Fruit fly (Drosophila melanogaster) whole organism, embryonic: ENCODE data around the gene Scgbeta.
A peak's percentile ranks its signal among the peaks of the same experiment; 100 is the strongest.

Source experiments
- CG10209 ChIP-seq: fragments of 200-800 bp; sonication (Bioruptor generic); optimal IDR thresholded peaks from 3 replicates; lab custom pipeline; 2017; ENCODE audit warnings: missing biosample characterization, mild to moderate bottlenecking, missing genetic modification characterization, missing genetic modification reagents
- CG13123 ChIP-seq: fragments of 200-800 bp; sonication (Bioruptor generic); optimal IDR thresholded peaks from 2 replicates; lab custom pipeline; 2016; ENCODE audit warnings: missing biosample characterization, missing genetic modification characterization
- CG13287 ChIP-seq: fragments of 200-800 bp; sonication (Bioruptor generic); IDR thresholded peaks from 2 replicates; pipeline ENCODE4 v1.3.6; 2022; ENCODE audit warnings: missing biosample characterization, missing genetic modification characterization; ENCODE audit not compliant: partially characterized antibody
- CG13775 ChIP-seq: fragments of 200-800 bp; sonication (Bioruptor generic); optimal IDR thresholded peaks from 3 replicates; lab custom pipeline; 2017; ENCODE audit warnings: missing biosample characterization, mild to moderate bottlenecking, missing genetic modification characterization
- CG14965 ChIP-seq: fragments of 200-800 bp; sonication (Bioruptor generic); optimal IDR thresholded peaks from 2 replicates; lab custom pipeline; 2016; ENCODE audit warnings: missing biosample characterization, missing genetic modification characterization, borderline replicate concordance
- CG15073 ChIP-seq: fragments of 200-800 bp; sonication (Bioruptor generic); optimal IDR thresholded peaks from 2 replicates; lab custom pipeline; 2016; ENCODE audit warnings: missing biosample characterization, missing genetic modification characterization
- CG1529 ChIP-seq: fragments of 200-800 bp; sonication (Bioruptor generic); optimal IDR thresholded peaks from 3 replicates; lab custom pipeline; 2018; ENCODE audit warnings: missing biosample characterization, missing genetic modification characterization
- CG1603 ChIP-seq: fragments of 200-800 bp; sonication (Bioruptor generic); optimal IDR thresholded peaks from 2 replicates; lab custom pipeline; 2019; ENCODE audit warnings: missing biosample characterization, mild to moderate bottlenecking, missing genetic modification characterization, moderate library complexity
- CG2875 ChIP-seq: fragments of 200-800 bp; sonication (Bioruptor generic); optimal IDR thresholded peaks from 2 replicates; lab custom pipeline; 2017; ENCODE audit warnings: missing biosample characterization, mild to moderate bottlenecking, missing genetic modification characterization, missing genetic modification reagents
- CG3065 ChIP-seq: fragments of 200-800 bp; sonication (Bioruptor generic); optimal IDR thresholded peaks from 2 replicates; lab custom pipeline; 2016; ENCODE audit warnings: missing biosample characterization, missing genetic modification characterization
- CG31388 ChIP-seq: fragments of 200-800 bp; sonication (Bioruptor generic); optimal IDR thresholded peaks from 2 replicates; lab custom pipeline; 2016; ENCODE audit warnings: missing biosample characterization, missing genetic modification characterization
- CG33213 ChIP-seq: fragments of 200-800 bp; sonication (Bioruptor generic); optimal IDR thresholded peaks from 3 replicates; lab custom pipeline; 2016; ENCODE audit warnings: missing biosample characterization, missing genetic modification characterization
- CG7963 ChIP-seq: fragments of 200-800 bp; sonication (Bioruptor generic); IDR thresholded peaks from 3 replicates; pipeline ENCODE4 v1.3.6; 2022; ENCODE audit warnings: missing biosample characterization, missing genetic modification characterization; ENCODE audit not compliant: partially characterized antibody
- CG7987 ChIP-seq: fragments of 200-800 bp; sonication (Bioruptor generic); optimal IDR thresholded peaks from 2 replicates; lab custom pipeline; 2018; ENCODE audit warnings: missing biosample characterization, mild to moderate bottlenecking, missing genetic modification characterization, moderate library complexity
- Deaf1 ChIP-seq: fragments of 200-800 bp; optimal IDR thresholded peaks from 3 replicates; lab custom pipeline; 2019; ENCODE audit warnings: missing biosample characterization, mild to moderate bottlenecking, missing genetic modification characterization, moderate library complexity
- Doc3 ChIP-seq: fragments of 200-800 bp; sonication (Bioruptor generic); IDR thresholded peaks from 3 replicates; pipeline ENCODE4 v1.3.6; 2022; ENCODE audit warnings: missing biosample characterization, missing genetic modification characterization; ENCODE audit not compliant: partially characterized antibody
- Gug ChIP-seq: fragments of 200-800 bp; sonication (Bioruptor generic); IDR thresholded peaks from 4 replicates; pipeline ENCODE4 v1.3.6; 2022; ENCODE audit warnings: missing biosample characterization, missing genetic modification characterization
- HLH54F ChIP-seq: fragments of 200-800 bp; sonication (Bioruptor generic); optimal IDR thresholded peaks from 3 replicates; lab custom pipeline; 2016; ENCODE audit warnings: missing biosample characterization, missing genetic modification characterization
- Hr51 ChIP-seq, 2 experiments: fragments of 200-800 bp; sonication (Bioruptor generic); optimal IDR thresholded peaks; 2 replicates in 1 of 2; 3 replicates in 1 of 2; lab custom pipeline; 2016 to 2018; ENCODE audit warnings: missing biosample characterization in 2 of 2, missing genetic modification characterization in 2 of 2, mild to moderate bottlenecking in 1 of 2, moderate library complexity in 1 of 2
- Lhr ChIP-seq: fragments of 200-800 bp; sonication (Bioruptor generic); optimal IDR thresholded peaks from 3 replicates; lab custom pipeline; 2017; ENCODE audit warnings: mild to moderate bottlenecking, missing biosample characterization, missing genetic modification reagents, missing genetic modification characterization
- Lpt ChIP-seq: fragments of >200 bp; optimal IDR thresholded peaks from 2 replicates; lab custom pipeline; 2018; ENCODE audit warnings: missing biosample characterization, missing genetic modification characterization
- MESR4 ChIP-seq: fragments of 200-800 bp; sonication (Bioruptor generic); optimal IDR thresholded peaks from 2 replicates; lab custom pipeline; 2018; ENCODE audit warnings: missing biosample characterization, mild to moderate bottlenecking, missing genetic modification characterization, moderate library complexity
- Mrtf ChIP-seq: fragments of 200-800 bp; sonication (Bioruptor generic); IDR thresholded peaks from 3 replicates; pipeline ENCODE4 v1.3.6; 2022; ENCODE audit warnings: missing biosample characterization, missing genetic modification characterization
- NFAT ChIP-seq: fragments of 200-800 bp; sonication (Bioruptor generic); IDR thresholded peaks from 2 replicates; pipeline ENCODE4 v1.3.6; 2022; ENCODE audit warnings: missing biosample characterization, missing genetic modification characterization
- Rx ChIP-seq: fragments of 200-800 bp; sonication (Bioruptor generic); IDR thresholded peaks from 2 replicates; pipeline ENCODE4 v1.3.6; 2022; ENCODE audit warnings: missing biosample characterization, missing genetic modification characterization
- Sin3A ChIP-seq: fragments of >200 bp; optimal IDR thresholded peaks from 2 replicates; lab custom pipeline; 2018
- Sox100B ChIP-seq: fragments of 200-800 bp; sonication (Bioruptor generic); optimal IDR thresholded peaks from 3 replicates; lab custom pipeline; 2018; ENCODE audit warnings: missing biosample characterization, mild to moderate bottlenecking, missing genetic modification characterization
- ab ChIP-seq: fragments of 200-800 bp; sonication (Bioruptor generic); optimal IDR thresholded peaks from 2 replicates; lab custom pipeline; 2016; ENCODE audit warnings: missing biosample characterization, missing genetic modification characterization
- abd-A ChIP-seq: fragments of 200-800 bp; sonication (Bioruptor generic); optimal IDR thresholded peaks from 3 replicates; lab custom pipeline; 2019; ENCODE audit warnings: missing biosample characterization, mild to moderate bottlenecking, missing genetic modification characterization, moderate library complexity
- aop ChIP-seq: fragments of 200-800 bp; sonication (Bioruptor generic); IDR thresholded peaks from 2 replicates; pipeline ENCODE4 v1.3.6; 2022; ENCODE audit warnings: missing biosample characterization, missing genetic modification characterization
- bsh ChIP-seq, 2 experiments: fragments of 200-800 bp; sonication (Bioruptor generic); optimal IDR thresholded peaks; 2 replicates each; lab custom pipeline; 2017 to 2018; ENCODE audit warnings: mild to moderate bottlenecking in 2 of 2, missing biosample characterization in 2 of 2, missing genetic modification characterization in 2 of 2, moderate library complexity in 1 of 2
- ci ChIP-seq: fragments of 200-800 bp; sonication (Bioruptor generic); IDR thresholded peaks from 3 replicates; pipeline ENCODE4 v1.3.6; 2022; ENCODE audit warnings: missing biosample characterization, missing genetic modification characterization
- danr ChIP-seq: fragments of 200-800 bp; sonication (Bioruptor generic); IDR thresholded peaks from 2 replicates; pipeline ENCODE4 v1.3.6; 2022; ENCODE audit warnings: missing biosample characterization, missing genetic modification characterization
- fd3F ChIP-seq: fragments of 200-800 bp; sonication (Bioruptor generic); optimal IDR thresholded peaks from 2 replicates; lab custom pipeline; 2018; ENCODE audit warnings: missing biosample characterization, mild to moderate bottlenecking, missing genetic modification characterization, moderate library complexity
- hth ChIP-seq: fragments of >200 bp; optimal IDR thresholded peaks from 2 replicates; lab custom pipeline; 2017; ENCODE audit warnings: inconsistent platforms
- ind ChIP-seq: fragments of 200-800 bp; sonication (Bioruptor generic); optimal IDR thresholded peaks from 3 replicates; lab custom pipeline; 2016; ENCODE audit warnings: missing biosample characterization, missing genetic modification characterization
- lov ChIP-seq, 2 experiments: fragments of 200-800 bp in 1 of 2; fragments of >200 bp in 1 of 2; sonication (Bioruptor generic) in 1 of 2; IDR thresholded peaks in 1 of 2; optimal IDR thresholded peaks in 1 of 2; 2 replicates in 1 of 2; 3 replicates in 1 of 2; pipeline versions ENCODE4 v1.3.6 to Lab custom; 2017 to 2022; ENCODE audit warnings: missing biosample characterization in 1 of 2, missing genetic modification characterization in 1 of 2
- mld ChIP-seq: fragments of 200-800 bp; sonication (Bioruptor generic); IDR thresholded peaks from 3 replicates; pipeline ENCODE4 v1.3.6; 2022; ENCODE audit warnings: missing biosample characterization, missing genetic modification characterization; ENCODE audit not compliant: partially characterized antibody
- otp ChIP-seq: fragments of 200-800 bp; sonication (Bioruptor generic); IDR thresholded peaks from 3 replicates; pipeline ENCODE4, ENCODE4 v1.3.6; 2022; ENCODE audit warnings: missing biosample characterization, missing genetic modification characterization
- pfk ChIP-seq: fragments of 200-800 bp; sonication (Bioruptor generic); optimal IDR thresholded peaks from 2 replicates; lab custom pipeline; 2018; ENCODE audit warnings: missing biosample characterization, mild to moderate bottlenecking, missing genetic modification characterization, moderate library complexity
- repo ChIP-seq: fragments of 200-800 bp; sonication (Bioruptor generic); optimal IDR thresholded peaks from 2 replicates; lab custom pipeline; 2016; ENCODE audit warnings: missing biosample characterization, missing genetic modification characterization
- rib ChIP-seq: fragments of 200-800 bp; sonication (Bioruptor generic); IDR thresholded peaks from 2 replicates; pipeline ENCODE4 v1.3.6; 2022; ENCODE audit warnings: missing biosample characterization, missing genetic modification characterization
- slbo ChIP-seq: fragments of 200-800 bp; sonication (Bioruptor generic); IDR thresholded peaks from 2 replicates; pipeline ENCODE4 v1.3.6; 2022; ENCODE audit warnings: missing biosample characterization, missing genetic modification characterization
- so ChIP-seq: fragments of 200-800 bp; sonication (Bioruptor generic); IDR thresholded peaks from 3 replicates; pipeline ENCODE4 v1.3.6; 2022; ENCODE audit warnings: missing biosample characterization, missing genetic modification characterization
- sqz ChIP-seq: fragments of 200-800 bp; sonication (Bioruptor generic); optimal IDR thresholded peaks from 3 replicates; lab custom pipeline; 2018; ENCODE audit warnings: missing biosample characterization, mild to moderate bottlenecking, missing genetic modification characterization
- ttk ChIP-seq: fragments of 200-800 bp; sonication (Bioruptor generic); IDR thresholded peaks from 2 replicates; pipeline ENCODE4 v2.1.2; 2022; ENCODE audit warnings: missing biosample characterization, missing genetic modification characterization
- tup ChIP-seq: fragments of 200-800 bp; sonication (Bioruptor generic); optimal IDR thresholded peaks from 2 replicates; lab custom pipeline; 2016; ENCODE audit warnings: missing biosample characterization, mild to moderate bottlenecking, missing genetic modification characterization, moderate library complexity
- zen2 ChIP-seq: fragments of 200-800 bp; sonication (Bioruptor generic); IDR thresholded peaks from 3 replicates; pipeline ENCODE4 v1.3.6; 2022; ENCODE audit warnings: missing biosample characterization, missing genetic modification characterization; ENCODE audit not compliant: partially characterized antibody

Gene Scgbeta

DNA sequence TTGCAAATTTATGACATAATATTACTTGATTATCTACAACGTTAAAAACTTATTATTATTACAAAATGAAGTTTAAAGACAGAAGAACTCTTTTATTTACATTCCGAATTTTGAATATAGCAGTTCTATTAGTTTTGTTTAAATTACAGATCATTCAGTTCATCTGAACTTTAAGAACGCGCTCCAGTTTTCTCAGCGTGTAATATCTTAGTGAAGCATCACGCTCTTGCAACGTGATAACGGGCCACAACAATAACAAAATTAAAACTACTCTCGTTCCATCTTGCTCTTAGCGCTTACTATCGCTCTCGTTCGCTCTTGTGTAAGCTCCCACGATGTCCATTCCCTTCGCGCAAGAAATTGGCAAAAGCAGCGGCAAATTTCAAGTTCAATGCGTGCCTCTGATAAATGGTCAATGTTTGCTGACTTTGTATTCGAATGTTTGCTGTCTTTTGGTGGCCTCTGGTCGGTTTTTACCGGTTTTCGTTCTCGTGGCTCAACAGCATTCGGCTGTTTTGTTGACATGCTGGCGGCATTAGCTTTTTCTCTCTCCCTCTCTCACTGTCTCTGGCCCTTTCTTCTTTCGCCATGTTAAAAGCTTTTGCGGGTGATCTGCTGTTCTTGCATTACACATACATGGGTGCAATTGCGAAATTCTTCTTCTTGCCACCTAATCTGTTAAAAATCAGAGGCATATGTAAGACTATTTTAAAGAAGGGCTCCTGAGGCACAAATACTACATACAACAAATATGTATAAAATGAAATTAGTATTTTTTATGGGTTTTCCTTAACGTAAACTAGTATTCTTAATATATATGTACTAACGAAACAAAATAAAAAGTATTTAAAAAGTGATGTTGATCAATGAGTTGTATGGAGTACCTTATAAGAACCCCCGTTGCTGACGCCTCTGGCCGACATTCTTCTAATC is 20.6 kb upstream of the Scgbeta start (continued):
- no peak for TF ChIP-seq ci (GFP tag; lab: Robert Waterston, UW)
- no peak for TF ChIP-seq CG13287 (GFP tag; lab: Robert Waterston, UW)
- no peak for TF ChIP-seq CG31388 (GFP tag; lab: Kevin White, UChicago)
- no peak for TF ChIP-seq pfk (GFP tag; lab: Kevin White, UChicago)
- TF ChIP-seq abd-A = no peak
- TF ChIP-seq CG1603 (tag; lab: Kevin White, UChicago) = no peak
- TF ChIP-seq HLH54F (GFP tag; lab: Kevin White, UChicago) = no peak
- peak; percentile 17 for TF ChIP-seq Sox100B (GFP tag; lab: Kevin White, UChicago)
- peak; percentile 51; the same call in 1 of the 2 replicates for TF ChIP-seq slbo
- no peak for TF ChIP-seq aop
- TF ChIP-seq MESR4 (GFP tag; lab: Kevin White, UChicago) = no peak
- no peak for TF ChIP-seq fd3F
- TF ChIP-seq Rx (GFP tag; lab: Robert Waterston, UW) = no peak
- TF ChIP-seq ind (GFP tag; lab: Kevin White, UChicago) = peak; percentile 39
- peak in 1 of 2 experiments; percentile 63 for TF ChIP-seq Hr51 (GFP tag; optimal IDR thresholded peaks at IDR 0.05; lab: Kevin White, UChicago)
- TF ChIP-seq Sin3A = no peak
- no peak for TF ChIP-seq repo (GFP tag; lab: Kevin White, UChicago)
- TF ChIP-seq CG10209 (GFP tag; lab: Kevin White, UChicago) = peak; percentile 24
- TF ChIP-seq mld (GFP tag; lab: Robert Waterston, UW) = no peak
- TF ChIP-seq Deaf1 (tag; lab: Kevin White, UChicago) = peak; percentile 66
- TF ChIP-seq ttk (GFP tag; lab: Robert Waterston, UW) = no peak
- no peak for TF ChIP-seq danr (GFP tag; lab: Robert Waterston, UW)
- TF ChIP-seq bsh (GFP tag; optimal IDR thresholded peaks at IDR 0.05; lab: Kevin White, UChicago) = no peak
- TF ChIP-seq zen2 (GFP tag; lab: Robert Waterston, UW) = no peak
- no peak for TF ChIP-seq CG13123 (GFP tag; lab: Kevin White, UChicago)
- TF ChIP-seq CG1529 (GFP tag; lab: Kevin White, UChicago) = no peak
- no peak for TF ChIP-seq CG3065 (GFP tag; lab: Kevin White, UChicago)
- no peak for TF ChIP-seq Lhr (GFP tag; lab: Kevin White, UChicago)
- no peak for TF ChIP-seq Gug
- no peak for TF ChIP-seq NFAT (GFP tag; lab: Robert Waterston, UW)
- TF ChIP-seq CG15073 (GFP tag; lab: Kevin White, UChicago) = no peak
- no peak for TF ChIP-seq ab (GFP tag; lab: Kevin White, UChicago)
- TF ChIP-seq tup (GFP tag; lab: Kevin White, UChicago) = no peak
- TF ChIP-seq rib = 0 out of 2 replicates have a peak, but pooled peaks have one; percentile 42
- no peak for TF ChIP-seq CG14965 (GFP tag; lab: Kevin White, UChicago)
- TF ChIP-seq hth (lab: Kevin White, UChicago) = no peak
- peak; percentile 99 for TF ChIP-seq CG7987
- peak; percentile 24 for TF ChIP-seq CG13775
- no peak for TF ChIP-seq CG2875 (GFP tag; lab: Kevin White, UChicago)
- peak; percentile 7; the same call in 1 of the 3 replicates for TF ChIP-seq so (GFP tag; lab: Robert Waterston, UW)
- TF ChIP-seq lov (optimal IDR thresholded peaks at IDR 0.05; lab: Kevin White, UChicago) = no peak
- no peak for TF ChIP-seq lov (GFP tag; IDR thresholded peaks at IDR 0.05; lab: Robert Waterston, UW)
- no peak for TF ChIP-seq Mrtf
- no peak for TF ChIP-seq Lpt (GFP tag; lab: Kevin White, UChicago)
- TF ChIP-seq CG33213 (GFP tag; lab: Kevin White, UChicago) = no peak
- TF ChIP-seq sqz = no peak
- no peak for TF ChIP-seq otp (GFP tag; lab: Robert Waterston, UW)
- TF ChIP-seq Doc3 (GFP tag; lab: Robert Waterston, UW) = no peak
- TF ChIP-seq CG7963 (GFP tag; lab: Robert Waterston, UW) = no peak
